Fruit fly (Drosophila melanogaster): ENCODE data around the gene CG11122.

Gene CG11122

dm6 chrX:11153826-11154510 is 29.4 kb upstream of the CG11122 start, which contains the start of the genes rtv and Dlic (continued):
- TF ChIP-seq Abd-B (GFP tag; optimal IDR thresholded peaks at IDR 0.05) (peak; percentile 25), row (GFP tag; IDR thresholded peaks at IDR 0.05) (peak; percentile 46), CoRest (tag; optimal IDR thresholded peaks at IDR 0.05) (peak; percentile 51), B-H1 (GFP tag; IDR thresholded peaks at IDR 0.05) (no peak), Hmr (GFP tag; optimal IDR thresholded peaks at IDR 0.05) (peak; percentile 56), dpn (GFP tag; optimal IDR thresholded peaks at IDR 0.05) (peak; percentile 8 to 30), CG13287 (GFP tag; IDR thresholded peaks at IDR 0.05; ENCODE audit: partially characterized antibody) (peak; percentile 87), CG14050 (GFP tag; IDR thresholded peaks at IDR 0.05) (no peak), zfh2 (GFP tag; optimal IDR thresholded peaks at IDR 0.05) (no peak), CG6175 (GFP tag; IDR thresholded peaks at IDR 0.05) (no peak), CG31224 (GFP tag; IDR thresholded peaks at IDR 0.05) (no peak), CG7271 (tag; optimal IDR thresholded peaks at IDR 0.05) (no peak), CG7839 (tag; optimal IDR thresholded peaks at IDR 0.05) (peak; percentile 15), sna (GFP tag; IDR thresholded peaks at IDR 0.05; ENCODE audit: partially characterized antibody) (peak; percentile 73; the same call in 1 of the 2 replicates), ci (GFP tag; IDR thresholded peaks at IDR 0.05) (no peak), Atf-2 (GFP tag; optimal IDR thresholded peaks at IDR 0.05) (peak; percentile 12), CG8388 (GFP tag; optimal IDR thresholded peaks at IDR 0.05) (no peak), CG1792 (GFP tag; optimal IDR thresholded peaks at IDR 0.05) (no peak), C15 (GFP tag; IDR thresholded peaks at IDR 0.05) (no peak), CG16863 (GFP tag; optimal IDR thresholded peaks at IDR 0.05) (peak; percentile 29), odd (GFP tag; optimal IDR thresholded peaks at IDR 0.05) (no peak), CG32532 (GFP tag; IDR thresholded peaks at IDR 0.05) (peak; percentile 48; the same call in 1 of the 2 replicates), Lpt (GFP tag; optimal IDR thresholded peaks at IDR 0.05) (no peak), Ravus (GFP tag; IDR thresholded peaks at IDR 0.05) (no peak), Sry-δ (GFP tag; optimal IDR thresholded peaks at IDR 0.05) (peak; percentile 43), Sin3A (optimal IDR thresholded peaks at IDR 0.05) (peak; percentile 68), corto (GFP tag; optimal IDR thresholded peaks at IDR 0.05) (no peak), tx (GFP tag; optimal IDR thresholded peaks at IDR 0.05) (peak; percentile 0), Bgb (GFP tag; IDR thresholded peaks at IDR 0.05; ENCODE audit: partially characterized antibody) (peak; percentile 57; the same call in 1 of the 2 replicates), dimm (GFP tag; IDR thresholded peaks at IDR 0.05) (no peak), Xbp1 (GFP tag; optimal IDR thresholded peaks at IDR 0.05) (peak; percentile 47), Camta (GFP tag; optimal IDR thresholded peaks at IDR 0.05) (peak; percentile 14), crc (GFP tag; optimal IDR thresholded peaks at IDR 0.05) (no peak), CG6254 (GFP tag; optimal IDR thresholded peaks at IDR 0.05) (no peak), bsh (GFP tag; optimal IDR thresholded peaks at IDR 0.05) (no peak), Dip3 (GFP tag; optimal IDR thresholded peaks at IDR 0.05) (no peak), Taf1 (GFP tag; IDR thresholded peaks at IDR 0.05) (no peak), scrt (GFP tag; optimal IDR thresholded peaks at IDR 0.05) (no peak), CG3847 (GFP tag; IDR thresholded peaks at IDR 0.05) (0 out of 2 replicates have a peak, but pooled peaks have one; percentile 26), ase (GFP tag; IDR thresholded peaks at IDR 0.05) (no peak), vvl (GFP tag; IDR thresholded peaks at IDR 0.05) (peak; percentile 15; the same call in 1 of the 2 replicates), CG10543 (GFP tag; optimal IDR thresholded peaks at IDR 0.05) (no peak), gro (GFP tag; optimal IDR thresholded peaks at IDR 0.05) (no peak), CG10431 (GFP tag; optimal IDR thresholded peaks at IDR 0.05) (no peak), fru (optimal IDR thresholded peaks at IDR 0.05) (no peak), CG18262 (tag; optimal IDR thresholded peaks at IDR 0.05) (peak; percentile 24), Hr3 (GFP tag; optimal IDR thresholded peaks at IDR 0.05) (no peak), CG5245 (GFP tag; optimal IDR thresholded peaks at IDR 0.05) (peak; percentile 32), Hsf (GFP tag; optimal IDR thresholded peaks at IDR 0.05) (peak; percentile 42), CG17385 (GFP tag; optimal IDR thresholded peaks at IDR 0.05) (peak; percentile 92), CG4730 (GFP tag; IDR thresholded peaks at IDR 0.05) (no peak)

All from whole organism, embryonic.